Fruit fly (Drosophila melanogaster) whole organism, prepupa: Measurements from ENCODE around the gene hob.

Experiments
- CG10631 ChIP-seq: fragments of 200-800 bp; sonication (Bioruptor generic); optimal IDR thresholded peaks from 2 replicates; lab custom pipeline; 2016; ENCODE audit warnings: missing biosample characterization, missing genetic modification characterization
- CG11294 ChIP-seq: fragments of 200-800 bp; sonication (Bioruptor generic); IDR thresholded peaks from 2 replicates; pipeline ENCODE4 v1.3.6; 2022; ENCODE audit warnings: missing biosample characterization, missing genetic modification characterization
- CG11762 ChIP-seq: fragments of 200-800 bp; sonication (Bioruptor generic); optimal IDR thresholded peaks from 3 replicates; lab custom pipeline; 2016; ENCODE audit warnings: missing biosample characterization, missing genetic modification characterization; ENCODE audit not compliant: insufficient read depth
- CG15336 ChIP-seq: fragments of 200-800 bp; sonication (Bioruptor generic); IDR thresholded peaks from 2 replicates; pipeline ENCODE4 v1.3.6; 2022; ENCODE audit warnings: missing biosample characterization, missing genetic modification characterization
- CG1621 ChIP-seq: fragments of 200-800 bp; sonication (Bioruptor generic); optimal IDR thresholded peaks from 3 replicates; lab custom pipeline; 2018; ENCODE audit warnings: missing biosample characterization, mild to moderate bottlenecking, missing genetic modification characterization
- CG3032 ChIP-seq: fragments of 200-800 bp; optimal IDR thresholded peaks from 2 replicates; lab custom pipeline; 2019; ENCODE audit warnings: missing biosample characterization, mild to moderate bottlenecking, missing genetic modification characterization, moderate library complexity
- CG32006 ChIP-seq: fragments of 200-800 bp; sonication (Bioruptor generic); optimal IDR thresholded peaks from 3 replicates; lab custom pipeline; 2017; ENCODE audit warnings: missing biosample characterization, mild to moderate bottlenecking, missing genetic modification characterization
- CG34406 ChIP-seq: fragments of 200-800 bp; sonication (Bioruptor generic); optimal IDR thresholded peaks from 3 replicates; lab custom pipeline; 2016; ENCODE audit warnings: missing biosample characterization, missing genetic modification characterization
- CG4318 ChIP-seq: fragments of 200-800 bp; sonication (Bioruptor generic); optimal IDR thresholded peaks from 3 replicates; lab custom pipeline; 2017; ENCODE audit warnings: missing biosample characterization, mild to moderate bottlenecking, missing genetic modification characterization
- CG6163 ChIP-seq: fragments of 200-800 bp; sonication (Bioruptor generic); IDR thresholded peaks from 3 replicates; pipeline ENCODE4 v1.3.6; 2022; ENCODE audit warnings: missing biosample characterization, missing genetic modification characterization
- CG6276 ChIP-seq: fragments of 200-800 bp; sonication (Bioruptor generic); optimal IDR thresholded peaks from 2 replicates; lab custom pipeline; 2017; ENCODE audit warnings: missing biosample characterization, mild to moderate bottlenecking, missing genetic modification characterization
- CG6808 ChIP-seq: fragments of 200-800 bp; sonication (Bioruptor generic); optimal IDR thresholded peaks from 3 replicates; lab custom pipeline; 2017; ENCODE audit warnings: missing biosample characterization, missing genetic modification characterization, mild to moderate bottlenecking, moderate library complexity, missing genetic modification reagents
- CG6854 ChIP-seq: fragments of 200-800 bp; sonication (Bioruptor generic); optimal IDR thresholded peaks from 2 replicates; lab custom pipeline; 2017; ENCODE audit warnings: missing biosample characterization, mild to moderate bottlenecking, missing genetic modification characterization
- CG7368 ChIP-seq: fragments of 200-800 bp; sonication (Bioruptor generic); optimal IDR thresholded peaks from 3 replicates; lab custom pipeline; 2016; ENCODE audit warnings: missing biosample characterization, missing genetic modification characterization
- CG8119 ChIP-seq: fragments of 200-800 bp; sonication (Bioruptor generic); IDR thresholded peaks from 3 replicates; pipeline ENCODE4 v1.3.6; 2022; ENCODE audit warnings: missing biosample characterization, missing genetic modification characterization
- CG8632 ChIP-seq: fragments of 200-800 bp; sonication (Bioruptor generic); optimal IDR thresholded peaks from 3 replicates; lab custom pipeline; 2016; ENCODE audit warnings: missing biosample characterization, missing genetic modification characterization
- Eip75B ChIP-seq: fragments of 200-800 bp; sonication (Bioruptor generic); optimal IDR thresholded peaks from 3 replicates; lab custom pipeline; 2016; ENCODE audit warnings: missing biosample characterization, missing genetic modification characterization
- Eip78C ChIP-seq: fragments of 200-800 bp; sonication (Bioruptor generic); peaks from one replicate; lab custom pipeline; 2016; ENCODE audit warnings: missing biosample characterization, missing genetic modification characterization
- Ets21C ChIP-seq: fragments of 200-800 bp; sonication (Bioruptor generic); optimal IDR thresholded peaks from 3 replicates; lab custom pipeline; 2016; ENCODE audit warnings: missing biosample characterization, missing genetic modification characterization
- Ets96B ChIP-seq: fragments of 200-800 bp; optimal IDR thresholded peaks from 2 replicates; lab custom pipeline; 2019; ENCODE audit warnings: missing biosample characterization, mild to moderate bottlenecking, missing genetic modification characterization, moderate library complexity
- Gug ChIP-seq: fragments of 200-800 bp; sonication (Bioruptor generic); IDR thresholded peaks from 2 replicates; pipeline ENCODE4 v1.3.6; 2022; ENCODE audit warnings: missing biosample characterization, missing genetic modification characterization
- Hr38 ChIP-seq: sonication (Bioruptor generic); optimal IDR thresholded peaks from 2 replicates; lab custom pipeline; 2016; ENCODE audit warnings: missing biosample characterization, missing genetic modification characterization
- Hr4 ChIP-seq: fragments of 200-800 bp; sonication (Bioruptor generic); optimal IDR thresholded peaks from 3 replicates; lab custom pipeline; 2016; ENCODE audit warnings: missing biosample characterization, missing genetic modification characterization
- Lpt ChIP-seq: fragments of 200-800 bp; sonication (Bioruptor generic); optimal IDR thresholded peaks from 3 replicates; lab custom pipeline; 2016; ENCODE audit warnings: missing biosample characterization, missing genetic modification characterization
- Met ChIP-seq: fragments of 200-800 bp; sonication (Bioruptor generic); optimal IDR thresholded peaks from 3 replicates; lab custom pipeline; 2016; ENCODE audit warnings: missing biosample characterization, missing genetic modification characterization
- OdsH ChIP-seq: fragments of 200-800 bp; sonication (Bioruptor generic); optimal IDR thresholded peaks from 3 replicates; lab custom pipeline; 2016; ENCODE audit warnings: missing biosample characterization, missing genetic modification characterization
- Smox ChIP-seq: fragments of 200-800 bp; sonication (Bioruptor generic); optimal IDR thresholded peaks from 3 replicates; lab custom pipeline; 2016; ENCODE audit warnings: missing biosample characterization, missing genetic modification characterization
- Sox102F ChIP-seq: fragments of 200-800 bp; sonication (Bioruptor generic); optimal IDR thresholded peaks from 2 replicates; lab custom pipeline; 2016; ENCODE audit warnings: missing biosample characterization, mild to moderate bottlenecking, missing genetic modification characterization
- Sox14 ChIP-seq: fragments of 200-800 bp; sonication (Bioruptor generic); optimal IDR thresholded peaks from 3 replicates; lab custom pipeline; 2016; ENCODE audit warnings: missing biosample characterization, missing genetic modification characterization
- Sox15 ChIP-seq: fragments of 200-800 bp; sonication (Bioruptor generic); optimal IDR thresholded peaks from 3 replicates; lab custom pipeline; 2016; ENCODE audit warnings: missing biosample characterization, missing genetic modification characterization
- cyc ChIP-seq: fragments of 200-800 bp; sonication (Bioruptor generic); optimal IDR thresholded peaks from 3 replicates; lab custom pipeline; 2016; ENCODE audit warnings: missing biosample characterization, missing genetic modification characterization
- dac ChIP-seq: fragments of 200-800 bp; sonication (Bioruptor generic); optimal IDR thresholded peaks from 2 replicates; lab custom pipeline; 2017; ENCODE audit warnings: missing biosample characterization, mild to moderate bottlenecking, missing genetic modification characterization
- eg ChIP-seq: fragments of 200-800 bp; sonication (Bioruptor generic); IDR thresholded peaks from 3 replicates; pipeline ENCODE4 v1.3.6; 2022; ENCODE audit warnings: missing biosample characterization, missing genetic modification characterization
- esn ChIP-seq: fragments of 200-800 bp; sonication (Bioruptor generic); optimal IDR thresholded peaks from 2 replicates; lab custom pipeline; 2016; ENCODE audit warnings: missing biosample characterization, mild to moderate bottlenecking, missing genetic modification characterization, moderate library complexity
- fd59A ChIP-seq: fragments of 200-800 bp; sonication (Bioruptor generic); optimal IDR thresholded peaks from 2 replicates; lab custom pipeline; 2017; ENCODE audit warnings: missing biosample characterization, mild to moderate bottlenecking, missing genetic modification characterization, missing genetic modification reagents
- fd85E ChIP-seq: fragments of 200-800 bp; sonication (Bioruptor generic); optimal IDR thresholded peaks from 3 replicates; lab custom pipeline; 2016; ENCODE audit warnings: missing biosample characterization, missing genetic modification characterization
- fkh ChIP-seq: fragments of 200-800 bp; sonication (Bioruptor generic); optimal IDR thresholded peaks from 3 replicates; lab custom pipeline; 2017; ENCODE audit warnings: missing biosample characterization, mild to moderate bottlenecking, missing genetic modification characterization, moderate library complexity
- lz ChIP-seq: fragments of 200-800 bp; sonication (Bioruptor generic); optimal IDR thresholded peaks from 3 replicates; lab custom pipeline; 2016; ENCODE audit warnings: missing biosample characterization, missing genetic modification characterization
- net ChIP-seq: fragments of 200-800 bp; sonication (Bioruptor generic); optimal IDR thresholded peaks from 3 replicates; lab custom pipeline; 2016; ENCODE audit warnings: missing biosample characterization, missing genetic modification characterization
- pdm3 ChIP-seq: fragments of 200-800 bp; sonication (Bioruptor generic); optimal IDR thresholded peaks from 3 replicates; lab custom pipeline; 2016; ENCODE audit warnings: missing biosample characterization, missing genetic modification characterization
- salr ChIP-seq, 2 experiments: fragments of 200-800 bp; sonication (Bioruptor generic); optimal IDR thresholded peaks; 3 replicates each; lab custom pipeline; 2016 to 2018; ENCODE audit warnings: missing biosample characterization in 2 of 2, missing genetic modification characterization in 2 of 2, mild to moderate bottlenecking in 1 of 2
- spab ChIP-seq: fragments of 200-800 bp; sonication (Bioruptor generic); optimal IDR thresholded peaks from 2 replicates; lab custom pipeline; 2017; ENCODE audit warnings: missing biosample characterization, mild to moderate bottlenecking, missing genetic modification characterization, missing genetic modification reagents
- ss ChIP-seq, 2 experiments: fragments of 200-800 bp; sonication (Bioruptor generic); optimal IDR thresholded peaks; 2 replicates in 1 of 2; 3 replicates in 1 of 2; lab custom pipeline; 2017 to 2018; ENCODE audit warnings: mild to moderate bottlenecking in 2 of 2, missing biosample characterization in 2 of 2, missing genetic modification characterization in 2 of 2, moderate library complexity in 1 of 2
- topi ChIP-seq: fragments of 200-800 bp; sonication (Bioruptor generic); optimal IDR thresholded peaks from 3 replicates; lab custom pipeline; 2016; ENCODE audit warnings: missing biosample characterization, missing genetic modification characterization
- vri ChIP-seq: fragments of 200-800 bp; sonication (Bioruptor generic); optimal IDR thresholded peaks from 3 replicates; lab custom pipeline; 2016; ENCODE audit warnings: missing biosample characterization, mild to moderate bottlenecking, missing genetic modification characterization

The hob gene

dm6 chr3L:3244244-3245144, 25.8 kb upstream of the hob start, which contains the start of gene CG12078 (continued):
- TF ChIP-seq CG6163 (0 out of 3 replicates have a peak, but pooled peaks have one; percentile 32), CG6276 (no peak), CG15336 (no peak), cyc (GFP tag; lab: Kevin White, UChicago) (peak; percentile 28), fd85E (GFP tag; lab: Kevin White, UChicago) (no peak), OdsH (GFP tag; lab: Kevin White, UChicago) (no peak), Hr38 (GFP tag; lab: Kevin White, UChicago) (no peak), esn (GFP tag; lab: Kevin White, UChicago) (peak; percentile 46), CG3032 (peak; percentile 13), CG6854 (GFP tag; lab: Kevin White, UChicago) (no peak), Smox (GFP tag; lab: Kevin White, UChicago) (peak; percentile 23), Ets96B (no peak), fkh (no peak), CG11294 (GFP tag; lab: Robert Waterston, UW) (no peak), net (no peak), CG7368 (GFP tag; lab: Kevin White, UChicago) (no peak), fd59A (GFP tag; lab: Kevin White, UChicago) (peak; percentile 13), pdm3 (GFP tag; lab: Kevin White, UChicago) (no peak), CG10631 (GFP tag; lab: Kevin White, UChicago) (no peak), eg (no peak), Hr4 (no peak), Gug (GFP tag; lab: Robert Waterston, UW) (no peak), dac (GFP tag; lab: Kevin White, UChicago) (no peak), Sox102F (GFP tag; lab: Kevin White, UChicago) (no peak)

DNA sequence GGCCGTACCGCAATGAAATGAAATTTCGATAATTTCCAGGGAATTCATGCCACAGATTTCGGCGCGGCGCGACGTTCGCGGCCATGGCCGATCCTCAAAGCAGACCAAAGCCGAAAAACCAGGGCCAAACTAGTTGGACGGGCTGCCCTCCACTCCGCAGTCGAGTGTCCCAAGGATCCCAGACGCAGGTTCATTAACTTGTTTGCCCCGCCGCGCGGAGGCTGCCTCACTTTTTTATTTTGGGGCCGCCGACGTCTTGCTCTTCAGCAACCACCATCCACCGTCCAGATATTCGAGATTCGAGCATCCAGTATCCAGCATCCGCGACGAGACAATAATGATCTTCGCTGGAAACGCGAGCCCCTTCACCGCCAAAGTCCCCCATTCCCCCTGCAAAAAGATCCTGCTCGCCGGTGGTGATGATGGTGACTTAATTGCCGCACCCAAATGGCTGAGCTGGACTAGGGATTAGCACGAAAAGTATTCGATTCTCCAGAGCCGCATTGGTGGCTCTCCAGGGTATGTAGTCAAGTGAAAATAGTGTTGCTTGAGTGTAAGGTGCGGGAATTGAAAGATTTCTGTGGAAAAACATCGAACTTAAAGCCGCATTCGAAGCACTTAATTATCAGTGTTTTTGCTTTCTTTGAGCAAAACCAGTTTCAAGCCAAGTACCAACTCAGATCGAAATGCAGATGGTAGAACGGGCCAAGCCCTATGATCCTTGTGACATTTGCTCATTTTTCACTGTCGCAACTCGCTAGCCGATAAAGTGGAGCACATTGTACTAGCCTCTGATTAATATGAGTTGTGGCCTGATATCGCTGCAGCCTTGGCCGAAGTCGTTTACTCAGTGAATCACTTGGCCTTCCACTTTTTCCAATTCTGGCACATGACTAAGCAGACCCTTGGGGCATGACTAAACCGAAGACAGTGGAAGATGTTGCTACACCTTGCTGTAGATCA, 23.7 kb upstream of the hob start:
- TF ChIP-seq Lpt (peak; percentile 20), CG6163 (peak; percentile 37; the same call in 1 of the 3 replicates), topi (GFP tag; lab: Kevin White, UChicago) (no peak), Met (no peak), cyc (GFP tag; lab: Kevin White, UChicago) (no peak), pdm3 (GFP tag; lab: Kevin White, UChicago) (peak; percentile 22), Hr38 (GFP tag; lab: Kevin White, UChicago) (no peak), CG4318 (GFP tag; lab: Kevin White, UChicago) (no peak), Ets96B (no peak), Sox14 (GFP tag; lab: Kevin White, UChicago) (peak; percentile 4), esn (GFP tag; lab: Kevin White, UChicago) (peak; percentile 12), Eip78C (GFP tag; lab: Kevin White, UChicago) (peak; percentile 86), CG1621 (no peak), CG34406 (no peak), CG10631 (GFP tag; lab: Kevin White, UChicago) (peak; percentile 57), vri (GFP tag; lab: Kevin White, UChicago) (no peak), fd85E (GFP tag; lab: Kevin White, UChicago) (no peak), Eip75B (GFP tag; lab: Kevin White, UChicago) (peak; percentile 11), CG11294 (GFP tag; lab: Robert Waterston, UW) (no peak), CG6808 (GFP tag; lab: Kevin White, UChicago) (peak; percentile 32), CG8632 (no peak), Smox (GFP tag; lab: Kevin White, UChicago) (peak; percentile 0), salr (GFP tag; optimal IDR thresholded peaks at IDR 0.05; lab: Kevin White, UChicago) (no peak), Ets21C (GFP tag; lab: Kevin White, UChicago) (no peak), lz (GFP tag; lab: Kevin White, UChicago) (peak; percentile 36), OdsH (GFP tag; lab: Kevin White, UChicago) (peak; percentile 32), CG7368 (GFP tag; lab: Kevin White, UChicago) (no peak), CG8119 (GFP tag; lab: Robert Waterston, UW) (no peak), CG32006 (GFP tag; lab: Kevin White, UChicago) (peak; percentile 11), ss (GFP tag; optimal IDR thresholded peaks at IDR 0.05; lab: Kevin White, UChicago) (peak; percentile 39 to 77), Sox15 (GFP tag; lab: Kevin White, UChicago) (no peak), spab (GFP tag; lab: Kevin White, UChicago) (no peak), CG11762 (no peak)
